Worm (Caenorhabditis elegans): ENCODE measurements around the gene Y47D3A.20.

Gene Y47D3A.20

DNA sequence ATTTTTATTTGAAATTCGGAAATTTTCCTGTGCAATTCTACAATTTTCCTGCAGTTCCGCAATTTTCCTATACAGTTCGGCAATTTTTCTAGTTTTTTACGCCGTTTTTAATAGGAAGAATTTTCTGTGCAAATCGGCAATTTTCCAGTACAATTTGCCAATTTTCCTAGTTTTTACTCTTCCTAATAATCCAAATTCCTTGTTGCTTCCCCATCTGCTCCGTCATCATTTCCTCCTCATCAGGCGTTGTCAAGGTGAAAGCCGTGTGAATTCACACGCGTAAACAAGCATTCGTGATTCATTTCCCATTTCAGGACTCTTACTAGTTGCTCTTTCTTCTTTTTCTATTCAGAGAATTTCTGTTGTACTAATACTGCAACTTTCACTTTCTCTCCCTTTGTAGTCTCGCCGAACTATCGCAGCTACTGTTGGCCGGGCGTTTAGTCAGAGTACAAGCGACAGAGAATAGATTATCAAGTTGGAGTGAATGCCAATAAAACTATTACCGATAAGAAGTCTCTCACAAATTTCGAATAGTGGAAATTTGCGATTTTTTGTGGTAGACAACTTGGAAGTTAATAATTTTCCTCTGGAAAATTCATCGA lies 33.2 kb upstream of the Y47D3A.20 start:
- no peak for TF ChIP-seq mec-3 (tag; optimal IDR thresholded peaks at IDR 0.05; ENCODE audit: borderline replicate concordance)
- no peak for TF ChIP-seq unc-3 (GFP tag; conservative IDR thresholded peaks at IDR 0.05)
- TF ChIP-seq unc-3 (tag; optimal IDR thresholded peaks at IDR 0.05) = no peak
- no peak for TF ChIP-seq unc-86 (tag; optimal IDR thresholded peaks at IDR 0.05)
- no peak for TF ChIP-seq dve-1 (tag; optimal IDR thresholded peaks at IDR 0.05)
- TF ChIP-seq hlh-8 (tag; optimal IDR thresholded peaks at IDR 0.05) = no peak
- no peak for TF ChIP-seq pax-1 (tag; optimal IDR thresholded peaks at IDR 0.05)
- TF ChIP-seq ceh-6 (GFP tag; optimal IDR thresholded peaks at IDR 0.05) = no peak
- no peak for TF ChIP-seq nfya-1 (tag; optimal IDR thresholded peaks at IDR 0.05)
- TF ChIP-seq ama-1 (optimal IDR thresholded peaks at IDR 0.05) = no peak
- no peak for TF ChIP-seq lim-6 (tag; optimal IDR thresholded peaks at IDR 0.05)
- no peak for TF ChIP-seq nhr-11 (tag; optimal IDR thresholded peaks at IDR 0.05)
- no peak for TF ChIP-seq rnt-1 (tag; optimal IDR thresholded peaks at IDR 0.05)
- TF ChIP-seq fkh-6 (tag; optimal IDR thresholded peaks at IDR 0.05) = no peak
- TF ChIP-seq syd-9 (tag; optimal IDR thresholded peaks at IDR 0.05) = no peak
- TF ChIP-seq pat-9 (tag; optimal IDR thresholded peaks at IDR 0.05) = no peak
- no peak for TF ChIP-seq ets-4 (tag; optimal IDR thresholded peaks at IDR 0.05)
- TF ChIP-seq ceh-48 (tag; optimal IDR thresholded peaks at IDR 0.05) = no peak
- no peak for TF ChIP-seq tbx-2 (tag; optimal IDR thresholded peaks at IDR 0.05)

DNA sequence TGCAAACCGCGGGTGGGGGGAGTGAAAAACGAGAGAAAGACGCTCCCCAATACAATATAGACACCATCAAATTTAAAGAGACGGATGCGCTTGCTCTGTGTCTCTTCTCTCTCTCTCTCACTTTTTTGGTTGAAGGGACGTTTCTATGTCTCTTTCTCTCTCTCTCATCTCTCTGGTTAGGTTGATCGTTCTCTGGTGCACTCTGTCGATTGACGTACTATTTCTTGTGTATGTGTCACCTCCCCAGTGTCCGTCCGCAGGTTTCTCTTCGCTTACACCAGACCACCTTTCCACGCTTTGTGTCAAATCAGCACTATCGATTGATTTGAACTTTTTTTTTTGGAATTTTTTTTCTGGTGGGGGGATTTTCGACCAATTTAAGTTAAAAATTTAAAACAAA lies 31.4 kb upstream of the Y47D3A.20 start:
- no peak for TF ChIP-seq ceh-2 (tag; optimal IDR thresholded peaks at IDR 0.05)
- peak; percentile 46 for TF ChIP-seq hlh-30 (tag; optimal IDR thresholded peaks at IDR 0.05; ENCODE audit: insufficient read depth)
- TF ChIP-seq nfya-1 (tag; optimal IDR thresholded peaks at IDR 0.05) = peak; percentile 82
- no peak for TF ChIP-seq ceh-30 (tag; optimal IDR thresholded peaks at IDR 0.05)
- no peak for TF ChIP-seq fax-1 (tag; optimal IDR thresholded peaks at IDR 0.05)
- TF ChIP-seq dve-1 (tag; optimal IDR thresholded peaks at IDR 0.05) = peak; percentile 61
- no peak for TF ChIP-seq Y22D7AL.16 (tag; optimal IDR thresholded peaks at IDR 0.05)
- TF ChIP-seq K09A11.1 (tag; optimal IDR thresholded peaks at IDR 0.05; ENCODE audit: insufficient read depth) = no peak
- TF ChIP-seq ceh-18 (tag; optimal IDR thresholded peaks at IDR 0.05) = peak; percentile 76
- no peak for TF ChIP-seq lin-11 (tag; optimal IDR thresholded peaks at IDR 0.05)
- TF ChIP-seq gmeb-2 (tag; optimal IDR thresholded peaks at IDR 0.05) = no peak
- TF ChIP-seq unc-42 (tag; optimal IDR thresholded peaks at IDR 0.05) = peak; percentile 27
- no peak for TF ChIP-seq C08G9.2 (tag; optimal IDR thresholded peaks at IDR 0.05)
- TF ChIP-seq hlh-6 (tag; optimal IDR thresholded peaks at IDR 0.05) = no peak
- TF ChIP-seq ceh-14 (tag; optimal IDR thresholded peaks at IDR 0.05) = peak; percentile 6
- TF ChIP-seq zip-5 (tag; optimal IDR thresholded peaks at IDR 0.05) = no peak
- peak; percentile 76 for TF ChIP-seq ceh-31 (tag; optimal IDR thresholded peaks at IDR 0.05)
- TF ChIP-seq ref-2 (tag; optimal IDR thresholded peaks at IDR 0.05) = no peak
- TF ChIP-seq ama-1 (optimal IDR thresholded peaks at IDR 0.05) = no peak
- TF ChIP-seq elt-2 (tag; optimal IDR thresholded peaks at IDR 0.05) = no peak
- no peak for TF ChIP-seq mec-3 (tag; optimal IDR thresholded peaks at IDR 0.05; ENCODE audit: borderline replicate concordance)
- TF ChIP-seq sox-4 (tag; optimal IDR thresholded peaks at IDR 0.05) = no peak
- TF ChIP-seq syd-9 (tag; optimal IDR thresholded peaks at IDR 0.05) = no peak
- no peak for TF ChIP-seq sox-2 (GFP tag; IDR thresholded peaks at IDR 0.05)
- TF ChIP-seq dmd-4 (tag; optimal IDR thresholded peaks at IDR 0.05; ENCODE audit: borderline replicate concordance) = no peak
- TF ChIP-seq C38D4.7 (GFP tag; optimal IDR thresholded peaks at IDR 0.05) = no peak
- TF ChIP-seq eyg-1 (tag; optimal IDR thresholded peaks at IDR 0.05) = no peak
- no peak for TF ChIP-seq ceh-45 (GFP tag; IDR thresholded peaks at IDR 0.05)
- no peak for TF ChIP-seq ceh-22 (tag; optimal IDR thresholded peaks at IDR 0.05)
- TF ChIP-seq rnt-1 (tag; optimal IDR thresholded peaks at IDR 0.05) = peak; percentile 60
- TF ChIP-seq fkh-6 (tag; optimal IDR thresholded peaks at IDR 0.05) = no peak
- TF ChIP-seq nhr-232 (tag; optimal IDR thresholded peaks at IDR 0.05) = no peak
- no peak for TF ChIP-seq pqm-1 (tag; optimal IDR thresholded peaks at IDR 0.05)
- no peak for TF ChIP-seq ttx-3 (tag; optimal IDR thresholded peaks at IDR 0.05)
- no peak for TF ChIP-seq K02D7.2 (tag; optimal IDR thresholded peaks at IDR 0.05)
- no peak for TF ChIP-seq pha-4 (tag; optimal IDR thresholded peaks at IDR 0.05)
- no peak for TF ChIP-seq ceh-24 (tag; optimal IDR thresholded peaks at IDR 0.05)
- TF ChIP-seq pat-9 (tag; optimal IDR thresholded peaks at IDR 0.05) = no peak
- peak; percentile 81 for TF ChIP-seq unc-55 (GFP tag; optimal IDR thresholded peaks at IDR 0.05)
- TF ChIP-seq unc-3 (GFP tag; conservative IDR thresholded peaks at IDR 0.05) = no peak
- TF ChIP-seq unc-3 (tag; optimal IDR thresholded peaks at IDR 0.05) = no peak
- TF ChIP-seq lim-6 (tag; optimal IDR thresholded peaks at IDR 0.05) = no peak
